Worm (Caenorhabditis elegans) whole organism, early embryonic: ENCODE data around the gene bli-2.

Experiments used
- B0310.2 ChIP-seq: sonication (generic microtip); optimal IDR thresholded peaks from 2 replicates; lab custom pipeline; 2016; ENCODE audit warnings: mild to moderate bottlenecking, missing genetic modification characterization, missing compliant biosample characterization
- aly-1 ChIP-seq: sonication (generic microtip); optimal IDR thresholded peaks from 2 replicates; lab custom pipeline; 2016; ENCODE audit warnings: missing genetic modification characterization, missing compliant biosample characterization
- ama-1 ChIP-seq: fragments of 150-350 bp; optimal IDR thresholded peaks from 2 replicates; lab custom pipeline; 2014
- hmbx-1 ChIP-seq: sonication (generic microtip); optimal IDR thresholded peaks from 2 replicates; lab custom pipeline; 2016; ENCODE audit warnings: mild to moderate bottlenecking, missing genetic modification characterization, missing compliant biosample characterization
- hmg-4 ChIP-seq: fragments of 200-800 bp; sonication (Bioruptor generic); optimal IDR thresholded peaks from 2 replicates; lab custom pipeline; 2018; ENCODE audit warnings: mild to moderate bottlenecking, missing genetic modification characterization, missing compliant biosample characterization
- hnd-1 ChIP-seq: sonication (generic microtip); optimal IDR thresholded peaks from 2 replicates; lab custom pipeline; 2016; ENCODE audit warnings: missing genetic modification characterization, missing compliant biosample characterization
- pes-1 ChIP-seq: fragments of 200-800 bp; sonication (Bioruptor generic); IDR thresholded peaks from 2 replicates; pipeline ENCODE4 v1.3.6; 2022; ENCODE audit warnings: missing genetic modification reagents, missing genetic modification characterization, missing compliant biosample characterization
- sea-1 ChIP-seq: fragments of 200-800 bp; sonication (Bioruptor generic); conservative IDR thresholded peaks from 2 replicates; pipeline ENCODE4 v1.3.6; 2022; ENCODE audit warnings: missing genetic modification characterization, missing compliant biosample characterization
- tbx-11 ChIP-seq: fragments of 200-800 bp; sonication (Bioruptor generic); IDR thresholded peaks from 2 replicates; pipeline ENCODE4 v1.3.6; 2022; ENCODE audit warnings: missing genetic modification characterization, missing compliant biosample characterization
- tbx-37 ChIP-seq: fragments of 200-800 bp; sonication (Bioruptor generic); conservative IDR thresholded peaks from 2 replicates; pipeline ENCODE4 v1.3.6; 2022; ENCODE audit warnings: missing genetic modification reagents, missing genetic modification characterization, missing compliant biosample characterization
- tra-4 ChIP-seq: sonication (generic microtip); optimal IDR thresholded peaks from 2 replicates; lab custom pipeline; 2017; ENCODE audit warnings: missing genetic modification characterization, missing compliant biosample characterization

DNA sequence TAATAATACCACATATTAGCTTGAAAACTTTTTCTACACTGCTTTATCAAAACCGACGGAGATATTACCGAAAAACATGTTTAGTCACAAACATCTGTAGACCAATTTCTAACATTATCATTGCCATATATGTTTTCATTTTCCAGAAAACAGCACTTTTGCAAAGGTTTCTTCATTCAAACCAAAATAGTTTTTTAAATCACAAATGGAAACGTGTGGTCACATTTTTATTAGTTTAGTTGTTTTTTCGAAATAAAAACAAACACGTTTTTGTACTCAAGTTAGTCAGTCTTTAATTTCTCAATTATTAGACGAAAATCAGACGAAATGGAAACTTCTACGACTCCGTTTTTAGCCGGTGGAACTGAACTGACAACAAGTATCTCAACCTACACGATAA lies 14.2 kb downstream of the bli-2 start, which contains the start of gene F59E12.3:
- TF ChIP-seq tra-4 (tag; lab: Kevin White, UChicago) (no peak), tbx-37 (GFP tag; lab: Robert Waterston, UW) (no peak), hmg-4 (GFP tag; lab: Kevin White, UChicago) (no peak), aly-1 (no peak), ama-1 (lab: Kevin White, UChicago) (no peak), sea-1 (no peak), hnd-1 (tag; lab: Kevin White, UChicago) (no peak), tbx-11 (no peak), B0310.2 (no peak), hmbx-1 (tag; lab: Kevin White, UChicago) (no peak), pes-1 (GFP tag; lab: Robert Waterston, UW) (no peak)
